Worm (Caenorhabditis elegans) whole organism, L4/young adult: ENCODE measurements around the gene pes-4.

Experiments
- W03F9.2 ChIP-seq: fragments of 150-350 bp; optimal IDR thresholded peaks from 2 replicates; lab custom pipeline; 2014; ENCODE audit warnings: missing biosample characterization, missing genetic modification characterization
- dao-5 ChIP-seq: sonication (generic microtip); optimal IDR thresholded peaks from 2 replicates; lab custom pipeline; 2016; ENCODE audit warnings: missing genotype, missing genetic modification characterization, moderate library complexity, missing compliant biosample characterization
- him-1 ChIP-seq: sonication (generic microtip); optimal IDR thresholded peaks from 2 replicates; lab custom pipeline; 2016; ENCODE audit warnings: missing genotype, missing genetic modification reagents, missing genetic modification characterization, missing compliant biosample characterization

The pes-4 gene

DNA sequence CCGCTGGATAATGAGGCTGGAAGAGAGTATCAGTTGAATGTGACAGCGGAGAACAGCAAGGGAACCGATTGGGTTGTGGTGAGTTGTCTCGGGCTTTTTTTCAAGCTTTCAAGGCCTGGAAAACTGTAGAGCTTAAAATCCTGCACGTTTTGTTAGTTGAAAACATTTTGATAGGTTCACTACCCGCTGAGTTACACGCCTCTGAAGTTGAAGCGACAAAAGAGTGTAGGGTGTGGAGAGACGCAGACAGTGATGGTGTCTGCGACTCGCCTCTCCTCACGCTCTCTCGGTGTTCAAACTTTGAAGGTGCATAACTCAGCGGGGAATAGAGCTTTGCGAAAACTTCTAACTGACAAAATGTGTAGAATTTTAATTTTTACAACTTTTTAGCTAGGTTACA, 56.7 kb downstream of the pes-4 start:
- TF ChIP-seq dao-5 (tag; lab: Kevin White, UChicago) (no peak), him-1 (tag; lab: Kevin White, UChicago) (no peak), W03F9.2 (tag; lab: Kevin White, UChicago) (no peak)

DNA sequence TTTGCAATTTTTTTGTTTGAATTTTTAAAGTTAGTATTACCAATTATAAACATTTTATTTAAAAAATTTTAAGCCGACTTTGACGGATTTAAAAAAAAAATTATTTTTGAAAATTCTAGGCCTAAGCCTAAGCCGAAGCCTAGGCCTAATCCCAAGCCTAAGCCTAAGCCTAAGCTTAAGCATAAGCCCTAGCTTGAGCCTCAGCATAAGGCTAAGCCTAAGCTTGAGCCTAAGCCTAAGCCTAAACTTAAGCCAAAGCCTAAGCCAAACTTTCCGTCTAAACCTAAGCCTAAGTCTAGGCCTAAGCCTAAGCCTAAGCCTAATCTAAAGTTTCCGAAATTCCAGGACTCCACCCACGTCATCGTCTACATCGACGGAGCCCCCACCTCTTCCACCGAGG, 60.5 kb downstream of the pes-4 start:
- TF ChIP-seq W03F9.2 (tag; lab: Kevin White, UChicago), result no peak
- TF ChIP-seq him-1 (tag; lab: Kevin White, UChicago), result no peak

DNA sequence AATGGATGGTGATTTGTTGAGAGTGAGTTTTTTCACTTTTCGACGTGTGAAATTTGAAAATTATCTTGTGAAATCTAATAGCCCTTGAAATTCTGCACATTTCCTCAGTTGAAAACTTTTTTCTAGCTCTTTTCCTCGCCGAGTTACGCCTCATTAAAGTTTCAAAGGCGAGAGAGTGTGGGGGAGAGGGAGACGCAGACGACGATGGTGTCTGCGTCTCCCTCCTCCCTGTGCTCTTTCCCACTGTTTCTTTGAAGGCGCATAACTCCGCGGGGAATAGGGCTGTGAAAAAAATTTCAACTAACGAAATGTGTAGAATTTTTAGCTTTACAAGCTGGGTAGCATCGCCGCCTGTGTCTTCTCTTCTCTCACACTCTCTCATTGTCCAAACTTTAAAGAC, 63.7 kb downstream of the pes-4 start:
- TF ChIP-seq dao-5 (tag; lab: Kevin White, UChicago) (no peak), W03F9.2 (tag; lab: Kevin White, UChicago) (no peak), him-1 (tag; lab: Kevin White, UChicago) (no peak)
